Worm (Caenorhabditis elegans): Measurements from ENCODE around the gene F13B9.2.
A peak's percentile ranks its signal among the peaks of the same experiment; 100 is the strongest.
"Not testable (repeated sequence)": the region's sequence is repeated elsewhere in the genome, so short reads cannot be mapped to it uniquely, and the experiment has no call there.

F13B9.2 gene

ce11 chrX:8318950-8319349 lies 33.5 kb downstream of the F13B9.2 start, which contains the start of gene srh-11:
Gene srh-11 (minus strand): TSS chrX:8319050.
- TF ChIP-seq unc-55 (GFP tag; optimal IDR thresholded peaks at IDR 0.05) (no peak), peb-1 (tag; optimal IDR thresholded peaks at IDR 0.05) (no peak), egl-27 (tag; optimal IDR thresholded peaks at IDR 0.05) (no peak), nhr-25 (tag; optimal IDR thresholded peaks at IDR 0.05) (no peak), unc-39 (tag; optimal IDR thresholded peaks at IDR 0.05) (no peak), elt-1 (tag; optimal IDR thresholded peaks at IDR 0.05) (no peak), nhr-10 (tag; optimal IDR thresholded peaks at IDR 0.05) (no peak), nhr-12 (tag; optimal IDR thresholded peaks at IDR 0.05) (no peak), nhr-77 (tag; optimal IDR thresholded peaks at IDR 0.05) (no peak), R02D3.7 (tag; optimal IDR thresholded peaks at IDR 0.05) (no peak), C34F6.9 (tag; optimal IDR thresholded peaks at IDR 0.05) (no peak), nhr-129 (tag; optimal IDR thresholded peaks at IDR 0.05) (no peak), lin-39 (tag; optimal IDR thresholded peaks at IDR 0.05) (no peak), ceh-16 (tag; optimal IDR thresholded peaks at IDR 0.05) (no peak), lsy-2 (tag; optimal IDR thresholded peaks at IDR 0.05) (no peak), aly-2 (tag; optimal IDR thresholded peaks at IDR 0.05) (no peak), snpc-4 (tag; optimal IDR thresholded peaks at IDR 0.05) (no peak), ztf-4 (tag; optimal IDR thresholded peaks at IDR 0.05) (no peak), ztf-1 (GFP tag; conservative IDR thresholded peaks at IDR 0.05) (no peak)

- TF ChIP-seq lsy-2 (tag; optimal IDR thresholded peaks at IDR 0.05) (no peak), alr-1 (tag; optimal IDR thresholded peaks at IDR 0.05) (no peak), elt-3 (tag; optimal IDR thresholded peaks at IDR 0.05) (no peak), fos-1 (tag; optimal IDR thresholded peaks at IDR 0.05) (no peak), nhr-10 (tag; optimal IDR thresholded peaks at IDR 0.05) (no peak), elt-1 (tag; optimal IDR thresholded peaks at IDR 0.05) (no peak), skn-1 (tag; optimal IDR thresholded peaks at IDR 0.05) (no peak), sem-4 (tag; optimal IDR thresholded peaks at IDR 0.05) (no peak), nhr-23 (tag; optimal IDR thresholded peaks at IDR 0.05) (no peak), snpc-4 (tag; optimal IDR thresholded peaks at IDR 0.05) (no peak)
These were observed 35.4 kb downstream of the F13B9.2 start, which contains the start of gene pqn-57 for ce11 chrX:8320889-8321288. Gene pqn-57 (minus strand): TSS chrX:8320989.

ce11 chrX:8321811-8322210 lies 36.3 kb downstream of the F13B9.2 start, which contains the start of gene abu-9:
Gene abu-9 (plus strand): TSS chrX:8322111.
- TF ChIP-seq zag-1 (tag; optimal IDR thresholded peaks at IDR 0.05); egl-27 (tag; optimal IDR thresholded peaks at IDR 0.05); unc-62 (GFP tag; optimal IDR thresholded peaks at IDR 0.05): not testable (repeated sequence)

ce11 chrX:8323371-8323770 lies 37.9 kb downstream of the F13B9.2 start, which contains the start of gene R09F10.1:
Gene R09F10.1 (plus strand): TSS chrX:8323592.
- TF ChIP-seq snpc-4 (tag; optimal IDR thresholded peaks at IDR 0.05) (no peak), alr-1 (tag; optimal IDR thresholded peaks at IDR 0.05) (no peak), mab-5 (tag; optimal IDR thresholded peaks at IDR 0.05) (no peak), ceh-16 (tag; optimal IDR thresholded peaks at IDR 0.05) (no peak), fos-1 (tag; optimal IDR thresholded peaks at IDR 0.05) (peak; percentile 51)

ce11 chrX:8326394-8326793 lies 40.9 kb downstream of the F13B9.2 start, which contains the start of gene R09F10.8:
Gene R09F10.8 (minus strand): TSS chrX:8326451.
- TF ChIP-seq nhr-12 (tag; optimal IDR thresholded peaks at IDR 0.05) (no peak), ama-1 (optimal IDR thresholded peaks at IDR 0.05) (no peak), snpc-4 (tag; optimal IDR thresholded peaks at IDR 0.05) (no peak), ztf-11 (tag; optimal IDR thresholded peaks at IDR 0.05) (no peak), ZK546.5 (tag; optimal IDR thresholded peaks at IDR 0.05) (no peak)

ce11 chrX:8327800-8328199 lies 42.3 kb downstream of the F13B9.2 start, which contains the start of gene F55E10.4:
Gene F55E10.4 (minus strand): TSS chrX:8327900.
- TF ChIP-seq nhr-237 (tag; optimal IDR thresholded peaks at IDR 0.05) (no peak), fos-1 (tag; optimal IDR thresholded peaks at IDR 0.05) (no peak), elt-3 (tag; optimal IDR thresholded peaks at IDR 0.05) (no peak), sma-9 (GFP tag; optimal IDR thresholded peaks at IDR 0.05) (no peak), sma-9 (tag; optimal IDR thresholded peaks at IDR 0.05) (no peak), nhr-21 (tag; optimal IDR thresholded peaks at IDR 0.05) (no peak), mbf-1 (tag; optimal IDR thresholded peaks at IDR 0.05) (no peak), skn-1 (tag; optimal IDR thresholded peaks at IDR 0.05) (no peak), ZK546.5 (tag; optimal IDR thresholded peaks at IDR 0.05) (no peak), nhr-129 (tag; optimal IDR thresholded peaks at IDR 0.05) (no peak), ama-1 (optimal IDR thresholded peaks at IDR 0.05) (no peak), nhr-25 (tag; optimal IDR thresholded peaks at IDR 0.05) (no peak), ztf-11 (tag; optimal IDR thresholded peaks at IDR 0.05) (no peak), sem-4 (tag; optimal IDR thresholded peaks at IDR 0.05) (no peak), alr-1 (tag; optimal IDR thresholded peaks at IDR 0.05) (no peak), nhr-6 (tag; optimal IDR thresholded peaks at IDR 0.05) (no peak), aly-2 (tag; optimal IDR thresholded peaks at IDR 0.05) (no peak), elt-1 (tag; optimal IDR thresholded peaks at IDR 0.05) (no peak)
